Worm (Caenorhabditis elegans): ENCODE results near the gene F01D5.1.
"Not testable (repeated sequence)": the region's sequence is repeated elsewhere in the genome, so short reads cannot be mapped to it uniquely, and the experiment has no call there.

The F01D5.1 gene

DNA sequence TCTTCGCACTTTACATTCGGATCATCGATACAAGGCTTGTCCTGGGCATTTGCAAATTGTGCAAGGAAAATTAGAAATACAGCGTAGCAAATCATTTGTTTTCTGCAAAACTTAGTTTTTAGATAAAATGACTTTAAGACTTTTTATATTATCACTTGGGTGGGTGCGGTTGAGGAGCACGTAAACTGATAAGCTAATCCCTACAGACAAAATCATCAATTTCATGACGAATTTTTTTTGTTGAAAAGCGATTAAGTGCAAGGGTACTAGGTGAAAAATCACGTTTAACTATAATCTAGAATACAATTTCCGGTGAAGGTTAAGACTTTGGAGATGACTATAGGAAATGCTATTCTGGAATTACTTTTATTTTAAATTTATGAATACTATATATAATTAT lies at the start of gene F01D5.1:
F01D5.1 (minus strand) TSS at position 105 of the 400 bp plus-strand sequence.
- TF ChIP-seq unc-62 (GFP tag; optimal IDR thresholded peaks at IDR 0.05): no peak

ce11 chrII:14046491-14046890 lies 49.1 kb upstream of the F01D5.1 start:
- no peak for TF ChIP-seq unc-62 (GFP tag; optimal IDR thresholded peaks at IDR 0.05)

ce11 chrII:14045934-14046470 lies 48.6 kb upstream of the F01D5.1 start:
- no peak for TF ChIP-seq unc-62 (GFP tag; optimal IDR thresholded peaks at IDR 0.05)

- no peak for TF ChIP-seq unc-62 (GFP tag; optimal IDR thresholded peaks at IDR 0.05)
Observed at ce11 chrII:14045235-14045634, 47.9 kb upstream of the F01D5.1 start.

- no peak for TF ChIP-seq unc-62 (GFP tag; optimal IDR thresholded peaks at IDR 0.05)
Observed at ce11 chrII:14044199-14044598, 46.8 kb upstream of the F01D5.1 start.

DNA sequence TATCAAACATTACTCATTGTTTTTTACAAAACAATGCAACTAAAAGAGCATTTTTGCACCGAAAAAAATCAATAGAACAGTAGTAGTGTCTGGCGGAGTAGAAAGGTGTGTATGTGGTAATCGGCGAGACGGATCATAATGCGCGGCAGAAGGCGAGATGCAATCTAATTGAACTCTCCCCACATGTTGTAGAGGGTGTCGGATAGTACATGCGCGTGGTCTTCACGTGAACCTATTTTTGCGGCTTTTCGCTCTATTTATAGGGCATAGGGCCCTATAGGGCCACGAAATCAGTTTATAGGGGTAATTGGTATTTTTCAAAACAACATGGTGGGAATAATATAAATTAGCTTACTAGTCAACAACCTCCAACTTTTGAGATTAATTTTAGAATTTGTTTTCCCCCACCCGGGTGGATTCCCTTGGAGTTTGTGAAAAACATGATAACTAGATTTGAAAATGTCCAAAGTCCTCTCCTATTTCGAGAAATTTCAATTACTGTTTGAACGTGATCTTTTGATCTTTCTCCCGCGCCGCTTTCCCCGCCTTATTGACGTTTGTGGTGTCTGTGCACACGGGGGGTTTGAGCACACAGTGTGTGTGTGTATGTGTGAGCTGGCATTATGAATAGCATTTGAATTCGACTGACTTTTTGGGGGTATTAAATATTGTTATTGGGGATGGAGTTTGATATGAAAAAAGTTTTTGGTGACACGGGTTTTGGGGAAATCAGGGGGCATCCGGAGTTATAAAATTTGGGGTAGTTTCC lies 45.6 kb upstream of the F01D5.1 start:
- no peak for TF ChIP-seq unc-62 (GFP tag; optimal IDR thresholded peaks at IDR 0.05)

DNA sequence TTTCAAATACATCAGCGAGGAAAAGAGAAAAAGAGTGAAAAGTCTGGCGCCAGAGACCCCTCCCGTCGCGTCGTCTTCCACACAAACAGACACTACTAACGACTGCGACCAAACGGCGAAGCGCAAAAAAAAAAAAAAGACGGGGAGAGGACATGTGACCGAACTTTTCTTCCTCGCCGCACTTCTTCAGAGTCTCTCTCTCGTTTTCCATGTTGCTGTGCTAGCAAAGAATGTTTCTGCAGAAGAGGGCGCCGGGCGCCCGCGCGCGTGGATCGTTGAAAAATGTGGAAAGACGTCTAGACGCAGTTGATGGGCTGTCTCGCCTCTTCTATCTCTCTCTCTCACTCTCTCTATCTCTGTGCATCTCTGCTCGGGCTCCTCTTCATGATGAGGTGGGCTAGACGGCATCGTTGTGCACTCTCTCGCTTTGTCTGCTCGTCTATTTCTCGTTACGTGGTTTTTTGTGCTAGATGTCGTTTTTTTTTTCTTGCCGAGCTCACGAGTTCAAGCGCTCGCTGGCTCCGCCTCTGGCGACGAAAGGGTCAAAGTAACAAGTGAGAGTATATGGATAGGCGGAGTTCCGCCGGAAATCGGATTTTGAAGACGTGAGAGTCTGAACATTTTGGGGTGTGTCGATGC lies 42.9 kb upstream of the F01D5.1 start:
- TF ChIP-seq unc-62 (GFP tag; optimal IDR thresholded peaks at IDR 0.05): peak; percentile 40

ce11 chrII:14039811-14040203 lies 42.4 kb upstream of the F01D5.1 start:
- no peak for TF ChIP-seq unc-62 (GFP tag; optimal IDR thresholded peaks at IDR 0.05)

DNA sequence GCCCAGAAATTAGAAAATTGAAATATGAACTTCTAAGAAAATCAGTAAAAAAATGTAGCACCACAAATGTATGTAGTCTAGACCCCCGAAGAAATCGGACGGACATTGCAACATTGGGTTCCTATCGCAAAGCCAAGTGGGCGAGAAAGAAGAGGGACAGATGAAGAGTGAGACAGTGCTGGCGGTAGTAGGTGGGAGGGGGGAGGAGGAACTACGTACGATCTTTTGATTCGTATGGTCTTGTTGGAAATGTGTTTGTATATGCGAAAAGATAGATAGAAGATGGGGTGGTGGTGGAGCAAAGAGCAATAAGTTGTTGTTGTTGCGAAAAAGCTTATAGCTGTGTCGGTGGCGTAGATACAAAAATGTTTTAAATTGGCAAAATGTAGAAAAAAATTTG lies 41.0 kb upstream of the F01D5.1 start:
- TF ChIP-seq unc-62 (GFP tag; optimal IDR thresholded peaks at IDR 0.05): no peak

DNA sequence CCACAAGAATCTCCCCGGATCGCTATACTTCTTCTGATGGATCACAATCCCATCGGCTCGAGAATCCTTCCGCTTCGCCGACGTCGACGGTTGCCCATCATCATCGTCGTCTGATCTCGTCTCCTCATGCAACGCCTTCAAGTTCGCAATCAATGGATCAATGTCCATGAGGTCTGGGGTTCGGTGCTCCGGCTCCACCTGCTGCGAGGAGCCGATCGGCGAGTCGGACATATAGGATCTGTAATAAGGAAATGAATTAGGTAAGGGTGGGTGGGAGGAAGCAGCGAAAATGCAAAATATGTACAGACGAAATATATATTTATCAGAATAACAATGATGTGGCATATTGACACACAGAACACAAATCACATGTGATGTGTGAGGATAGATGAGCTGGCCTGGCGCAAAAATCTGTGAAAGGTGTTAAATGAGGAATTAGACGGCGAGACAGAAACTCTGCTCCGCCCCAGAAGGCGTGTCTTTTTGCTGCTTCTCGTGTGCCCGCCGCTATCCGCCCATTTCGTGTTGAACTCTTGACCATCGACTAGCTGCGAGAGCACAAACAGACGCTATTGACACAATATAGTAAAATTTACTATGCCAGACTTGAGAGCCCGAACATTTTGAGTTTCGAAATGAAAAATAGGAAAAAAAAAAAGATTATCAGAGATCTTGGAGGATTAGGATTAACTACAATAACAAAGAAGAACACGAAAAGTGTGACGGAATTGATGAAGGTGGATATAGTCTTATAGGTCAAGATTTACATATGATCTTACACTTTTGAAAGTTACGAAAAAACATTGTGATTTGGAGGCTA lies 40.3 kb upstream of the F01D5.1 start:
- TF ChIP-seq unc-62 (GFP tag; optimal IDR thresholded peaks at IDR 0.05): no peak

- no peak for TF ChIP-seq unc-62 (GFP tag; optimal IDR thresholded peaks at IDR 0.05)
Observed at ce11 chrII:14036724-14037483, 39.5 kb upstream of the F01D5.1 start.

- no peak for TF ChIP-seq unc-62 (GFP tag; optimal IDR thresholded peaks at IDR 0.05)
Observed at ce11 chrII:14034559-14034958, 37.2 kb upstream of the F01D5.1 start.

- no peak for TF ChIP-seq unc-62 (GFP tag; optimal IDR thresholded peaks at IDR 0.05)
Observed at ce11 chrII:14032705-14033104, 35.3 kb upstream of the F01D5.1 start.

DNA sequence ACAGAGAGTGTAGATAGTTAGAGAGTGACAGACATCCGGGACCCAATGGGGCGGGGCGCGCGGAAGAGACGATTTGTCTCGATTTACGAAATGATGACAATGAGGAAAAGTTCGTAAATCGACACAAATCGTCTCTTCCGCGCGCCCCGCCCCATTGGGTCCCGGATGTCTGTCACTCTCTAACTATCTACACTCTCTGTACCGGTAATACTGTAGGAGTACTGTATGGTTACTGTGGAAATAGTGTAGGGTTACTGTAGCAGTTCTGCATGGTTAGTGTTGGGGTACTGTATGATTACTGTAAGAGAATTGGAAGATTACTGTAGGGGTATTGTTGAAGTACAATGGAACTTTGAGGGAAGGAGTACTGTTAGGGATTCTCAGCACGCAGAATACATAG lies 23.8 kb upstream of the F01D5.1 start, which contains the start of gene F01D5.10:
F01D5.10 (minus strand) TSS at position 101 of the 400 bp plus-strand sequence.
- TF ChIP-seq unc-62 (GFP tag; optimal IDR thresholded peaks at IDR 0.05): not testable (repeated sequence)

DNA sequence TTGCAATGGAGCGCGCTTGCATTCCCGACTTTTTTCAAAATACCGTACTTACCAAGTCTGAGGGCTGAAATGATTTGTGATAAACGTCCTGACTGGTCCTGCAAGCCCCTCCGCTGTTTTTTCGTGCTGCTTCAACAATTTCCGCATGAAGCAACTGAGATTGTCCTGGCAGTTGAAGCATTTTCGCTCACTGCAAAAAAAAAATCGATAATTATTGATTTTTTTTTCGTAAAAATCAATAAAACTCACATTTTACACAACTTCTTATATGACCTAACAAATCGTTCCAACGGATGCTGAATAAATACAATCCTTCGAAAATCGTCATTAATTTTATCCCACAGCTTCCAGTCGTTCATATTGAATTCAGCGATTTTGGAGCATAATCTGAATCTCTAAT lies 21.5 kb upstream of the F01D5.1 start:
- TF ChIP-seq unc-62 (GFP tag; optimal IDR thresholded peaks at IDR 0.05): no peak
